Worm (Caenorhabditis elegans) whole organism, late embryonic: ENCODE measurements around the gene ZK637.15.

ENCODE experiments used
- C08G9.2 ChIP-seq: sonication (generic microtip); optimal IDR thresholded peaks from 2 replicates; lab custom pipeline; 2016; ENCODE audit warnings: mild to moderate bottlenecking, missing genetic modification characterization, moderate library complexity, missing compliant biosample characterization
- K02D7.2 ChIP-seq: sonication (generic microtip); optimal IDR thresholded peaks from 2 replicates; lab custom pipeline; 2017; ENCODE audit warnings: mild to moderate bottlenecking, missing genetic modification characterization, missing compliant biosample characterization
- ceh-31 ChIP-seq: sonication (generic microtip); optimal IDR thresholded peaks from 2 replicates; lab custom pipeline; 2016; ENCODE audit warnings: missing genetic modification characterization, missing compliant biosample characterization
- ceh-34 ChIP-seq: sonication (generic microtip); optimal IDR thresholded peaks from 2 replicates; lab custom pipeline; 2016; ENCODE audit warnings: mild to moderate bottlenecking, missing genetic modification characterization, missing compliant biosample characterization
- dmd-4 ChIP-seq: sonication (generic microtip); optimal IDR thresholded peaks from 2 replicates; lab custom pipeline; 2016; ENCODE audit warnings: borderline replicate concordance, missing genetic modification characterization, missing compliant biosample characterization
- eyg-1 ChIP-seq: sonication (generic microtip); optimal IDR thresholded peaks from 2 replicates; lab custom pipeline; 2016; ENCODE audit warnings: missing genotype, missing genetic modification characterization, missing compliant biosample characterization
- lim-6 ChIP-seq: sonication (generic microtip); optimal IDR thresholded peaks from 2 replicates; lab custom pipeline; 2016; ENCODE audit warnings: missing genetic modification characterization, missing compliant biosample characterization
- npax-4 ChIP-seq: sonication (generic microtip); optimal IDR thresholded peaks from 2 replicates; lab custom pipeline; 2016; ENCODE audit warnings: missing genetic modification characterization, missing compliant biosample characterization
- pag-3 ChIP-seq: sonication (generic microtip); optimal IDR thresholded peaks from 2 replicates; lab custom pipeline; 2016; ENCODE audit warnings: missing compliant biosample characterization, missing genetic modification characterization, borderline replicate concordance
- sox-4 ChIP-seq: sonication (generic microtip); optimal IDR thresholded peaks from 2 replicates; lab custom pipeline; 2017; ENCODE audit warnings: mild to moderate bottlenecking, missing genetic modification characterization, inconsistent platforms, missing compliant biosample characterization
- tbx-2 ChIP-seq: sonication (generic microtip); optimal IDR thresholded peaks from 2 replicates; lab custom pipeline; 2016; ENCODE audit warnings: missing genetic modification characterization, missing compliant biosample characterization
- unc-55 ChIP-seq: sonication (generic microtip); optimal IDR thresholded peaks from 2 replicates; lab custom pipeline; 2017; ENCODE audit warnings: missing biosample characterization, missing genetic modification reagents, missing genetic modification characterization
- unc-86 ChIP-seq: sonication (generic microtip); optimal IDR thresholded peaks from 2 replicates; lab custom pipeline; 2016; ENCODE audit warnings: missing genetic modification characterization, missing compliant biosample characterization

DNA sequence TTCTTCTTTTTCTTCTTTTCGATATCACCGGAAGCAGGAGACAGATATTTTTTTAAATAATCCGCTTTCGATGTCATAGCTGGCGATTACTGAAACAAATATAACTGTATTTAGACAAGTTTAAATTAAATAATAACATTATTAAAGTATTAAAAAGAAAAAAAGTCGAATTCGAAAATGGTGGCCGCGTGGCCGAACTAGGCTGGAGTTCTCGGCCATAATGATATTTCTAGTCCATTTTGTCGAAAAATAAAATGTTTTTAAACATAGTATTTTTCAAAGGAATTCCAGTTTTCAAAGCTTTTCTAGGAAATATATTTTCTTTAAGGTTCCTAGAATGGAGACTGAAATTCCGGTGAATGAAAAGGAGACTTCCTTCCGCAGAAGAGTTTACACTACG, 47.8 kb downstream of the ZK637.15 start, which contains the start of the genes bud-13 and rpap-2:
- TF ChIP-seq lim-6 (tag; lab: Kevin White, UChicago) (no peak), ceh-34 (no peak), tbx-2 (peak; percentile 36), unc-55 (GFP tag; lab: Kevin White, UChicago) (no peak), pag-3 (no peak), K02D7.2 (tag; lab: Kevin White, UChicago) (no peak), npax-4 (no peak), C08G9.2 (tag; lab: Kevin White, UChicago) (no peak), unc-86 (tag; lab: Kevin White, UChicago) (no peak), eyg-1 (tag; lab: Kevin White, UChicago) (no peak), sox-4 (no peak), dmd-4 (no peak), ceh-31 (tag; lab: Kevin White, UChicago) (peak; percentile 46)
